Worm (Caenorhabditis elegans): Measurements from ENCODE around the gene folt-1.

- TF ChIP-seq mab-5 (tag; optimal IDR thresholded peaks at IDR 0.05) = no peak
- no peak for TF ChIP-seq unc-120 (tag; optimal IDR thresholded peaks at IDR 0.05; ENCODE audit: poor library complexity, severe bottlenecking)
- TF ChIP-seq mls-2 (tag; optimal IDR thresholded peaks at IDR 0.05) = no peak
- no peak for TF ChIP-seq bed-3 (GFP tag; optimal IDR thresholded peaks at IDR 0.05)
- TF ChIP-seq drap-1 (GFP tag; optimal IDR thresholded peaks at IDR 0.05) = no peak
- TF ChIP-seq sem-2 (GFP tag; optimal IDR thresholded peaks at IDR 0.05) = no peak
- TF ChIP-seq nhr-28 (tag; optimal IDR thresholded peaks at IDR 0.05) = no peak
- TF ChIP-seq elt-3 (tag; optimal IDR thresholded peaks at IDR 0.05) = no peak
- TF ChIP-seq unc-62 (GFP tag; optimal IDR thresholded peaks at IDR 0.05) = no peak
These were observed 15.3 kb downstream of the folt-1 start for ce11 chrV:11156589-11156988.

Measured in whole organism, mixed stage, embryonic.